Worm (Caenorhabditis elegans): ENCODE data around the gene F52C12.2.

DNA sequence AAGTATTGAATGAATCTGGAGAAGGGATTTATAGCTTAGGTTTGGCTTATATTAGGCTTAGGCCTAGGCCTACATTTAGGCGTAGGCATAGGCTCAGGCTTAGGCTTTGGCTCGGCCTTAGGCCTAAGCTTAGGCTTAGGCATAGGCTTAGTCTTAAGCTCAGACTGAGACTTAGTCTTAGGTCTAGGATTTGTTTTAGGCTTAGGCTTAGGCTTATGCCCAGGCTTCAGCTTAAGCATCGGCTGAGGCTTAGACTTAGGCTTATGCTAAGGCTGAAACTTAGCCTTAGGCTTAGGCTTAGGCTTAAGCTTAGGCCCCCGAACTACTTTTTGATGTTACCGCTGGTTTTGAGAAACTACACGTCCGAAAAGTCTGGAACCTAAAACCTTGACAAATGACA lies 32.9 kb upstream of the F52C12.2 start:
- TF ChIP-seq ceh-40 (GFP tag; IDR thresholded peaks at IDR 0.05) (no peak), F49E8.2 (tag; optimal IDR thresholded peaks at IDR 0.05; ENCODE audit: insufficient read depth) (no peak)

Data from whole organism, young adult.